Worm (Caenorhabditis elegans): ENCODE measurements around the gene B0478.3.

B0478.3 gene

DNA sequence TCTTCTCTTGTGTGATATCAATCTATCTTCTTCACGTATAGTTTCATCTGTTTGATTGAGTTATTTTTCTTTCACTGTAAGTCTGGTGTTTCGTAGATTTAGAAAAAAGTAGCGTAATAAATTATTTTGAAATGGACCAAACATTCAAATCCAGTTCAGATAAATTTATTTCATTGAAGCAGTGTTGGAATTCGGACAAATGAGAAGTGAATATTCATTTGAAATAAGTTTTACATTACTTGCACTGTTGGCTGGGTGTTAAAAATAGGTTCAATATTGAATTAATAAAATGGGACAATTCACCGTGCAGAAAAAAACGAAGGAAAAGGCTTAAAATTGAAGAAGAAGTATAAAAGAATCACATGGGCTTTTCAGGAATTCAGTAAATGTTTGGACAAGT, 14.2 kb upstream of the B0478.3 start:
- TF ChIP-seq him-1 (tag; optimal IDR thresholded peaks at IDR 0.05) (no peak), attf-6 (GFP tag; IDR thresholded peaks at IDR 0.05) (0 out of 2 replicates have a peak, but pooled peaks have one; percentile 35), egl-44 (GFP tag; IDR thresholded peaks at IDR 0.05) (0 out of 2 replicates have a peak, but pooled peaks have one; percentile 13), madf-6 (GFP tag; IDR thresholded peaks at IDR 0.05) (peak; percentile 43; the same call in 1 of the 2 replicates), madf-10 (tag; optimal IDR thresholded peaks at IDR 0.05) (no peak), snpc-3.4 (tag; optimal IDR thresholded peaks at IDR 0.05) (peak; percentile 61), F33H1.4 (GFP tag; IDR thresholded peaks at IDR 0.05) (peak; percentile 16; the same call in 1 of the 2 replicates), F49E8.2 (tag; optimal IDR thresholded peaks at IDR 0.05; ENCODE audit: insufficient read depth) (peak; percentile 44), ztf-18 (tag; optimal IDR thresholded peaks at IDR 0.05) (no peak), pbrm-1 (GFP tag; IDR thresholded peaks at IDR 0.05) (no peak), ztf-3 (GFP tag; optimal IDR thresholded peaks at IDR 0.05) (no peak), snpc-4 (GFP tag; optimal IDR thresholded peaks at IDR 0.05) (no peak), snpc-4 (tag; optimal IDR thresholded peaks at IDR 0.05) (peak in 1 of 4 experiments; percentile 39), D2030.7 (GFP tag; IDR thresholded peaks at IDR 0.05) (no peak), T07F8.4 (tag; optimal IDR thresholded peaks at IDR 0.05) (no peak), B0336.3 (GFP tag; IDR thresholded peaks at IDR 0.05) (no peak), ceh-40 (GFP tag; IDR thresholded peaks at IDR 0.05) (no peak)

DNA sequence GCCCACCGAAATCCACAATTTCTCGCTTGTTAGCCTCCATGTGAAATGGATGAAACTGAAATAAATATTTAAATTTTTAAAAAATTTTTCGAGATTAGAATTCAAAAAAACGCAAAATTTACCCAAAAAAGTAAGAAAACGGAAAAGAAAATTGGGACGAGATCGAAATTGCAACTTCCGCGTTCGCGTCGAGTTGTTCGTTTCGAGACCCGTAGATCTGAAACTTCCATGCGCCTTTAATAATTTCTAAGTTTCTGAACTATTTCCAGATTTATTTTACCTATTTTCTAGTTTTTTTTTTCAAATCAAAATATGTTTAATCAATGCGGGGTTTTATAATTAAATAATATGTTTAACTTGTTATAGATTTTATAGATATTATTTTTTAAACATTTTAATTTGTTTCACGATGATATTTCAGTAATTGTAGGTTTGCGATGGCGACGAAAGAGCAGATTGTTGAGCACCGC, 12.7 kb upstream of the B0478.3 start, which contains the start of the genes pgl-1 and him-3:
Gene pgl-1, minus strand, starts transcription at position 230 of the 470 bp plus-strand sequence.
Gene him-3, plus strand, starts transcription at position 420 of the 470 bp plus-strand sequence.
- TF ChIP-seq efl-1 (GFP tag; optimal IDR thresholded peaks at IDR 0.05): peak; percentile 56
- TF ChIP-seq F33H1.4 (GFP tag; IDR thresholded peaks at IDR 0.05): peak; percentile 72
- peak; percentile 52 for TF ChIP-seq madf-6 (GFP tag; IDR thresholded peaks at IDR 0.05)
- TF ChIP-seq snpc-4 (GFP tag; optimal IDR thresholded peaks at IDR 0.05): no peak
- TF ChIP-seq snpc-4 (tag; optimal IDR thresholded peaks at IDR 0.05): peak in 2 of 4 experiments; percentile 9 to 17
- TF ChIP-seq hrde-1 (tag; optimal IDR thresholded peaks at IDR 0.05; ENCODE audit: borderline replicate concordance): no peak

DNA sequence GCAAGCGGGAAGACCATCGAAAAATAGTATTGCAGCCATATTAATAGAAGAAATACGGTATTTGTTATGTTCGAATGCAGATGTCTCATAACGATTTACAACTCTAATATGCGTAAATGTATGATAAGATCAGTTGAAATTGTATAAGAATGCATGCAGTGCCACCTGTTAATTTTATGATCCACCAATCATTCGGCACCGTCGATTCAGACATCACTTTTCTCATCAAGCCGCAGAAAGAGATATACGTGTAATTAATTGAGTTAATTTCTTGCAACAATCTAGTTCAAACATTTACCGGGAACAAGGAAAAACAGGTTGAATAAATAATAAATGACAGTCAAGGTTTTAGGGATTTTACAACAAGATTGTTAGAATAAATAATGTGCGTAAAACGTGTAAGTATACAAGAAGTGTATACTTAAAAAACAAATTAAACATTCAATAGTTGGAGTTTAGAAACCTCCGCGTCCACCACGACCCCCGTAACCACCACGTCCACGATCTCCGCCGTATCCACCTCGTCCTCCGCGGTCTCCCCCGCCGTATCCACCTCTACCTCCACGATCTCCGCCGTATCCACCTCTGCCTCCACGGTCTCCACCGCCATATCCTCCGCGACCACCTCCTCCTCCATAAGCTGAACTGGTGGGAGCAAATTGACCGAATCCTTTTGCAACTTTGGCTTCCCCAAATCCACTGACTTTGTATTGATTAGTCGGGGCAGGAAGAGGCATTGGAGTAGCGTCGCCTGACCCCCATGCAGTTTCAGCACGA, 9.9 kb upstream of the B0478.3 start:
- TF ChIP-seq hmg-1.2 (GFP tag; IDR thresholded peaks at IDR 0.05) (peak; percentile 36; the same call in 1 of the 2 replicates), nhr-120 (GFP tag; IDR thresholded peaks at IDR 0.05) (0 out of 2 replicates have a peak, but pooled peaks have one; percentile 5), ceh-27 (GFP tag; optimal IDR thresholded peaks at IDR 0.05) (no peak), F23B12.7 (tag; optimal IDR thresholded peaks at IDR 0.05; ENCODE audit: insufficient read depth) (no peak), ekl-4 (GFP tag; IDR thresholded peaks at IDR 0.05) (peak; percentile 84), F57C9.4 (tag; optimal IDR thresholded peaks at IDR 0.05) (no peak), lin-26 (GFP tag; IDR thresholded peaks at IDR 0.05) (peak; percentile 64; the same call in 1 of the 2 replicates), hlh-12 (tag; optimal IDR thresholded peaks at IDR 0.05) (no peak), egl-18 (GFP tag; IDR thresholded peaks at IDR 0.05) (peak; percentile 78; the same call in 1 of the 2 replicates), hlh-26 (GFP tag; conservative IDR thresholded peaks at IDR 0.05) (no peak), F33H1.4 (GFP tag; IDR thresholded peaks at IDR 0.05) (peak; percentile 44), him-1 (tag; optimal IDR thresholded peaks at IDR 0.05) (peak; percentile 38), efl-1 (GFP tag; optimal IDR thresholded peaks at IDR 0.05) (peak; percentile 0), cebp-2 (GFP tag; IDR thresholded peaks at IDR 0.05) (peak; percentile 75; the same call in 1 of the 2 replicates), attf-6 (GFP tag; IDR thresholded peaks at IDR 0.05) (peak; percentile 84), Y53G8AR.9 (GFP tag; conservative IDR thresholded peaks at IDR 0.05) (peak; percentile 80), snpc-1.3 (tag; optimal IDR thresholded peaks at IDR 0.05; ENCODE audit: insufficient read depth) (peak; percentile 53), madf-6 (GFP tag; IDR thresholded peaks at IDR 0.05) (peak; percentile 76), ceh-58 (GFP tag; IDR thresholded peaks at IDR 0.05) (0 out of 2 replicates have a peak, but pooled peaks have one; percentile 66), C17E4.6 (GFP tag; IDR thresholded peaks at IDR 0.05) (no peak), snpc-3.4 (tag; optimal IDR thresholded peaks at IDR 0.05) (peak; percentile 37), egrh-3 (GFP tag; IDR thresholded peaks at IDR 0.05) (peak; percentile 71; the same call in 1 of the 2 replicates), pbrm-1 (GFP tag; IDR thresholded peaks at IDR 0.05) (peak; percentile 60), Y56A3A.18 (GFP tag; IDR thresholded peaks at IDR 0.05) (peak; percentile 86; the same call in 1 of the 2 replicates), die-1 (tag; optimal IDR thresholded peaks at IDR 0.05) (peak; percentile 11), B0336.3 (GFP tag; IDR thresholded peaks at IDR 0.05) (peak; percentile 51), sea-2 (GFP tag; IDR thresholded peaks at IDR 0.05) (no peak), athp-1 (tag; optimal IDR thresholded peaks at IDR 0.05) (peak; percentile 62), lsl-1 (GFP tag; optimal IDR thresholded peaks at IDR 0.05) (peak; percentile 42)
